Worm (Caenorhabditis elegans) whole organism, young adult: Measurements from ENCODE around the gene Y60A9.3.

ENCODE experiments used
- F49E8.2 ChIP-seq: sonication (generic microtip); optimal IDR thresholded peaks from 3 replicates; lab custom pipeline; 2017; ENCODE audit warnings: missing genetic modification characterization, mild to moderate bottlenecking, missing compliant biosample characterization, antibody characterized with exemption, moderate library complexity; ENCODE audit not compliant: insufficient read depth
- F52B5.7 ChIP-seq: sonication (generic microtip); optimal IDR thresholded peaks from 2 replicates; lab custom pipeline; 2016; ENCODE audit warnings: mild to moderate bottlenecking, missing genetic modification characterization, missing compliant biosample characterization
- aptf-3 ChIP-seq: fragments of 200-800 bp; sonication (Bioruptor generic); IDR thresholded peaks from 2 replicates; pipeline ENCODE4 v1.3.6; 2022; ENCODE audit warnings: missing genetic modification characterization, missing compliant biosample characterization
- chd-7 ChIP-seq: sonication (generic microtip); optimal IDR thresholded peaks from 2 replicates; lab custom pipeline; 2016; ENCODE audit warnings: mild to moderate bottlenecking, missing genetic modification characterization, moderate library complexity, missing compliant biosample characterization
- madf-3 ChIP-seq: fragments of 200-800 bp; sonication (Bioruptor generic); IDR thresholded peaks from 2 replicates; pipeline ENCODE4 v1.3.6; 2022; ENCODE audit warnings: missing genetic modification reagents, missing genetic modification characterization, missing compliant biosample characterization
- madf-8 ChIP-seq: fragments of 200-800 bp; sonication (Bioruptor generic); conservative IDR thresholded peaks from 2 replicates; pipeline ENCODE4 v1.3.6; 2022; ENCODE audit warnings: missing genetic modification reagents, missing genetic modification characterization, missing compliant biosample characterization
- nfya-1 ChIP-seq: sonication (generic microtip); optimal IDR thresholded peaks from 2 replicates; lab custom pipeline; 2017; ENCODE audit warnings: antibody characterized with exemption, missing compliant biosample characterization, missing genetic modification characterization, borderline replicate concordance; ENCODE audit not compliant: insufficient read depth
- somi-1 ChIP-seq: fragments of 200-800 bp; sonication (Bioruptor generic); optimal IDR thresholded peaks from 2 replicates; lab custom pipeline; 2018; ENCODE audit warnings: mild to moderate bottlenecking, missing genetic modification characterization, missing compliant biosample characterization
- ztf-28 ChIP-seq: fragments of 200-800 bp; sonication (Bioruptor generic); IDR thresholded peaks from 2 replicates; pipeline ENCODE4 v1.3.6; 2022; ENCODE audit warnings: missing genetic modification reagents, missing genetic modification characterization, missing compliant biosample characterization

DNA sequence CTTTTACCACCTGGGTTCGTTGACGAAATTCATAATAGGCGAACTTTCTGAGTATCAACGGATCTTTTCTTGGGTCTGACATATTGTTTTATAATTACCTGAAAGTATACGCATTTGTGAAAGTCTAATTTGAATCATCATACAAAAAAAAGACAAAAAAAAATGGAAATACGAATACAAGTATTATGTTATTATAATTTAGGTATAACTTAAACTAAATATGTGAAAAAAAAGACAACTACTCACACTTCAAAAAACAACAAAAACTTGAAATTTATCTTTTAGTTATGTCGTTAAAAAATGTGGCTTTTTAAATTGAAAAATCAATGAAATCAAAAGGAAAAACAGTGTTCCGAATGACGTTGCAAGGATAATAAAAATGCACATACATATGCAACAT lies 29.7 kb downstream of the Y60A9.3 start, which contains the start of gene fbxa-179:
- TF ChIP-seq F52B5.7 (tag; lab: Kevin White, UChicago) (no peak), madf-3 (no peak), F49E8.2 (no peak), nfya-1 (no peak), aptf-3 (GFP tag; lab: Robert Waterston, UW) (no peak), ztf-28 (GFP tag; lab: Robert Waterston, UW) (no peak), chd-7 (tag; lab: Kevin White, UChicago) (no peak), madf-8 (no peak), somi-1 (GFP tag; lab: Kevin White, UChicago) (no peak)
